Fruit fly (Drosophila melanogaster) whole organism, embryonic: ENCODE measurements around the gene CG15439.
A peak's percentile ranks its signal among the peaks of the same experiment; 100 is the strongest.

ENCODE experiments used
- ATbp ChIP-seq: fragments of 200-800 bp; sonication (Bioruptor generic); optimal IDR thresholded peaks from 2 replicates; lab custom pipeline; 2017; ENCODE audit warnings: missing biosample characterization, mild to moderate bottlenecking, missing genetic modification characterization, missing genetic modification reagents
- Ada2b ChIP-seq: fragments of 200-800 bp; sonication (Bioruptor generic); IDR thresholded peaks from 2 replicates; pipeline ENCODE4 v1.3.6; 2022; ENCODE audit warnings: missing biosample characterization, missing genetic modification characterization
- Atf6 ChIP-seq: fragments of 200-800 bp; sonication (Bioruptor generic); IDR thresholded peaks from 2 replicates; pipeline ENCODE4 v1.3.6; 2022; ENCODE audit warnings: missing biosample characterization, missing genetic modification characterization
- B-H2 ChIP-seq: fragments of 200-800 bp; sonication (Bioruptor generic); optimal IDR thresholded peaks from 2 replicates; lab custom pipeline; 2018; ENCODE audit warnings: missing biosample characterization, mild to moderate bottlenecking, missing genetic modification characterization
- CG10267 ChIP-seq: fragments of 200-800 bp; sonication (Bioruptor generic); optimal IDR thresholded peaks from 2 replicates; lab custom pipeline; 2018; ENCODE audit warnings: missing biosample characterization, mild to moderate bottlenecking, missing genetic modification characterization, moderate library complexity
- CG10321 ChIP-seq: fragments of 200-800 bp; sonication (Bioruptor generic); IDR thresholded peaks from 2 replicates; pipeline ENCODE4 v1.3.6; 2022; ENCODE audit warnings: missing biosample characterization, missing genetic modification characterization
- CG10565 ChIP-seq: fragments of 200-800 bp; sonication (Bioruptor generic); optimal IDR thresholded peaks from 3 replicates; lab custom pipeline; 2016; ENCODE audit warnings: missing biosample characterization, mild to moderate bottlenecking, missing genetic modification characterization
- CG10959 ChIP-seq: fragments of 200-800 bp; sonication (Bioruptor generic); IDR thresholded peaks from 2 replicates; pipeline ENCODE4 v1.3.6; 2022; ENCODE audit warnings: missing biosample characterization, missing genetic modification characterization
- CG12299 ChIP-seq: fragments of 200-800 bp; sonication (Bioruptor generic); optimal IDR thresholded peaks from 2 replicates; lab custom pipeline; 2018; ENCODE audit warnings: missing biosample characterization, mild to moderate bottlenecking, missing genetic modification characterization
- CG12659 ChIP-seq: fragments of 200-800 bp; sonication (Bioruptor generic); optimal IDR thresholded peaks from 3 replicates; lab custom pipeline; 2017; ENCODE audit warnings: mild to moderate bottlenecking, missing biosample characterization, missing genetic modification reagents, missing genetic modification characterization
- CG18476 ChIP-seq: fragments of 200-800 bp; sonication (Bioruptor generic); optimal IDR thresholded peaks from 2 replicates; lab custom pipeline; 2016; ENCODE audit warnings: missing biosample characterization, mild to moderate bottlenecking, missing genetic modification characterization
- CG18599 ChIP-seq: fragments of 200-800 bp; sonication (Bioruptor generic); optimal IDR thresholded peaks from 3 replicates; lab custom pipeline; 2017; ENCODE audit warnings: missing biosample characterization, missing genetic modification characterization, mild to moderate bottlenecking, moderate library complexity, missing genetic modification reagents
- CG18619 ChIP-seq: fragments of 200-800 bp; sonication (Bioruptor generic); optimal IDR thresholded peaks from 3 replicates; lab custom pipeline; 2017; ENCODE audit warnings: missing biosample characterization, mild to moderate bottlenecking, missing genetic modification characterization
- CG2116 ChIP-seq: fragments of 200-800 bp; sonication (Bioruptor generic); optimal IDR thresholded peaks from 3 replicates; lab custom pipeline; 2018; ENCODE audit warnings: missing biosample characterization, mild to moderate bottlenecking, missing genetic modification characterization
- CG32532 ChIP-seq: fragments of 200-800 bp; sonication (Bioruptor generic); IDR thresholded peaks from 2 replicates; pipeline ENCODE4 v1.3.6; 2022; ENCODE audit warnings: missing biosample characterization, missing genetic modification characterization
- CG32767 ChIP-seq: fragments of 200-800 bp; sonication (Bioruptor generic); IDR thresholded peaks from 2 replicates; pipeline ENCODE4 v1.3.6; 2022; ENCODE audit warnings: missing biosample characterization, missing genetic modification characterization
- CG32772 ChIP-seq: fragments of 200-800 bp; sonication (Bioruptor generic); IDR thresholded peaks from 2 replicates; pipeline ENCODE4 v1.3.6; 2022; ENCODE audit warnings: missing biosample characterization, missing genetic modification characterization
- CG7271 ChIP-seq: fragments of 200-800 bp; sonication (Bioruptor generic); optimal IDR thresholded peaks from 2 replicates; lab custom pipeline; 2018; ENCODE audit warnings: missing biosample characterization, mild to moderate bottlenecking, missing genetic modification characterization, moderate library complexity
- CG8281 ChIP-seq: fragments of 200-800 bp; sonication (Bioruptor generic); optimal IDR thresholded peaks from 2 replicates; lab custom pipeline; 2018; ENCODE audit warnings: missing biosample characterization, mild to moderate bottlenecking, missing genetic modification characterization, moderate library complexity
- CG9215 ChIP-seq: fragments of 200-800 bp; sonication (Bioruptor generic); IDR thresholded peaks from 2 replicates; pipeline ENCODE4 v1.3.6; 2022; ENCODE audit warnings: missing biosample characterization, missing genetic modification characterization
- CG9727 ChIP-seq: fragments of 200-800 bp; sonication (Bioruptor generic); optimal IDR thresholded peaks from 3 replicates; lab custom pipeline; 2017; ENCODE audit warnings: missing biosample characterization, mild to moderate bottlenecking, missing genetic modification characterization
- D19B ChIP-seq: fragments of 200-800 bp; sonication (Bioruptor generic); optimal IDR thresholded peaks from 2 replicates; lab custom pipeline; 2017; ENCODE audit warnings: missing biosample characterization, mild to moderate bottlenecking, missing genetic modification characterization
- Eip74EF ChIP-seq, 2 experiments: fragments of 200-800 bp in 1 of 2; fragments of >200 bp in 1 of 2; sonication (Bioruptor generic) in 1 of 2; optimal IDR thresholded peaks; 2 replicates each; lab custom pipeline; 2017 to 2019; ENCODE audit warnings: missing biosample characterization in 2 of 2, missing genetic modification characterization in 2 of 2, mild to moderate bottlenecking in 1 of 2, moderate library complexity in 1 of 2
- Ets65A ChIP-seq: fragments of 200-800 bp; sonication (Bioruptor generic); peaks from one replicate; lab custom pipeline; 2016; ENCODE audit warnings: missing biosample characterization, missing genetic modification characterization
- Fer1 ChIP-seq: fragments of 200-800 bp; sonication (Bioruptor generic); optimal IDR thresholded peaks from 2 replicates; lab custom pipeline; 2017; ENCODE audit warnings: missing biosample characterization, mild to moderate bottlenecking, missing genetic modification characterization
- Hey ChIP-seq: fragments of 200-800 bp; sonication (Bioruptor generic); optimal IDR thresholded peaks from 3 replicates; lab custom pipeline; 2018; ENCODE audit warnings: missing biosample characterization, mild to moderate bottlenecking, missing genetic modification characterization
- Hmr ChIP-seq: fragments of 200-800 bp; sonication (Bioruptor generic); optimal IDR thresholded peaks from 3 replicates; lab custom pipeline; 2017; ENCODE audit warnings: mild to moderate bottlenecking, missing biosample characterization, missing genetic modification reagents, missing genetic modification characterization
- Lpt ChIP-seq: fragments of >200 bp; optimal IDR thresholded peaks from 2 replicates; lab custom pipeline; 2018; ENCODE audit warnings: missing biosample characterization, missing genetic modification characterization
- Mes4 ChIP-seq: fragments of 200-800 bp; sonication (Bioruptor generic); optimal IDR thresholded peaks from 2 replicates; lab custom pipeline; 2016; ENCODE audit warnings: missing biosample characterization, missing genetic modification characterization
- PHDP ChIP-seq: fragments of 200-800 bp; sonication (Bioruptor generic); optimal IDR thresholded peaks from 3 replicates; lab custom pipeline; 2018; ENCODE audit warnings: missing biosample characterization, mild to moderate bottlenecking, missing genetic modification characterization, moderate library complexity
- Ptx1 ChIP-seq: fragments of 200-800 bp; sonication (Bioruptor generic); IDR thresholded peaks from 2 replicates; pipeline ENCODE4 v1.3.6; 2022; ENCODE audit warnings: missing biosample characterization, missing genetic modification characterization
- Sry-δ ChIP-seq: fragments of 200-800 bp; sonication (Bioruptor generic); optimal IDR thresholded peaks from 2 replicates; lab custom pipeline; 2016; ENCODE audit warnings: missing biosample characterization, missing genetic modification characterization
- dimm ChIP-seq: fragments of 200-800 bp; sonication (Bioruptor generic); IDR thresholded peaks from 2 replicates; pipeline ENCODE4 v1.3.6; 2022; ENCODE audit warnings: missing biosample characterization, missing genetic modification characterization
- eyg ChIP-seq: fragments of 200-800 bp; sonication (Bioruptor generic); optimal IDR thresholded peaks from 3 replicates; lab custom pipeline; 2016; ENCODE audit warnings: missing biosample characterization, missing genetic modification characterization
- gem ChIP-seq: fragments of 200-800 bp; sonication (Bioruptor generic); optimal IDR thresholded peaks from 2 replicates; lab custom pipeline; 2019; ENCODE audit warnings: missing biosample characterization, mild to moderate bottlenecking, missing genetic modification characterization, moderate library complexity
- grn ChIP-seq: fragments of 200-800 bp; sonication (Bioruptor generic); optimal IDR thresholded peaks from 3 replicates; lab custom pipeline; 2017; ENCODE audit warnings: missing biosample characterization, missing genetic modification characterization
- hbn ChIP-seq: fragments of 200-800 bp; sonication (Bioruptor generic); IDR thresholded peaks from 2 replicates; pipeline ENCODE4 v1.3.6; 2022; ENCODE audit warnings: missing biosample characterization, missing genetic modification characterization; ENCODE audit not compliant: partially characterized antibody
- hkb ChIP-seq, 2 experiments: fragments of 200-800 bp in 1 of 2; fragments of >200 bp in 1 of 2; sonication (Bioruptor generic) in 1 of 2; IDR thresholded peaks in 1 of 2; optimal IDR thresholded peaks in 1 of 2; 2 replicates each; pipeline versions ENCODE4 v1.3.6 to Lab custom; 2017 to 2022; ENCODE audit warnings: missing biosample characterization in 1 of 2, missing genetic modification characterization in 1 of 2
- inv ChIP-seq: fragments of 200-800 bp; sonication (Bioruptor generic); IDR thresholded peaks from 2 replicates; pipeline ENCODE4 v1.3.6; 2022; ENCODE audit warnings: missing biosample characterization, missing genetic modification characterization; ENCODE audit not compliant: partially characterized antibody
- kni ChIP-seq: fragments of 200-800 bp; sonication (Bioruptor generic); optimal IDR thresholded peaks from 3 replicates; lab custom pipeline; 2017; ENCODE audit warnings: mild to moderate bottlenecking, missing biosample characterization, missing genetic modification reagents, missing genetic modification characterization
- lab ChIP-seq: fragments of 200-800 bp; sonication (Bioruptor generic); optimal IDR thresholded peaks from 3 replicates; lab custom pipeline; 2017; ENCODE audit warnings: missing biosample characterization, missing genetic modification characterization, mild to moderate bottlenecking, moderate library complexity, missing genetic modification reagents
- lilli ChIP-seq: fragments of 200-800 bp; sonication (Bioruptor generic); optimal IDR thresholded peaks from 3 replicates; lab custom pipeline; 2016; ENCODE audit warnings: missing biosample characterization, missing genetic modification characterization
- p53 ChIP-seq: fragments of 200-800 bp; sonication (Bioruptor generic); optimal IDR thresholded peaks from 2 replicates; lab custom pipeline; 2016; ENCODE audit warnings: missing biosample characterization, missing genetic modification characterization
- pnt ChIP-seq: fragments of 200-800 bp; sonication (Bioruptor generic); optimal IDR thresholded peaks from 3 replicates; lab custom pipeline; 2016; ENCODE audit warnings: missing biosample characterization, missing genetic modification characterization
- prd ChIP-seq, 3 experiments: fragments of >200 bp in 2 of 3; fragments of 200-800 bp in 1 of 3; sonication (Bioruptor generic) in 1 of 3; optimal IDR thresholded peaks in 2 of 3; IDR thresholded peaks in 1 of 3; 2 replicates in 2 of 3; 3 replicates in 1 of 3; pipeline versions ENCODE4 v1.3.6 to Lab custom; 2017 to 2022; ENCODE audit warnings: missing biosample characterization in 1 of 3, missing genetic modification characterization in 1 of 3
- psq ChIP-seq: fragments of 200-800 bp; sonication (Bioruptor generic); optimal IDR thresholded peaks from 2 replicates; lab custom pipeline; 2017; ENCODE audit warnings: missing biosample characterization, missing genetic modification characterization
- row ChIP-seq: fragments of 200-800 bp; sonication (Bioruptor generic); IDR thresholded peaks from 3 replicates; pipeline ENCODE4 v1.3.6; 2022; ENCODE audit warnings: missing biosample characterization, missing genetic modification characterization
- slp2 ChIP-seq: fragments of 200-800 bp; sonication (Bioruptor generic); optimal IDR thresholded peaks from 2 replicates; lab custom pipeline; 2016; ENCODE audit warnings: missing biosample characterization, missing genetic modification characterization
- tgo ChIP-seq: fragments of 200-800 bp; sonication (Bioruptor generic); IDR thresholded peaks from 3 replicates; pipeline ENCODE4 v1.3.6; 2022; ENCODE audit warnings: missing biosample characterization, missing genetic modification characterization
- unpg ChIP-seq: fragments of 200-800 bp; sonication (Bioruptor generic); optimal IDR thresholded peaks from 3 replicates; lab custom pipeline; 2018; ENCODE audit warnings: missing biosample characterization, mild to moderate bottlenecking, missing genetic modification characterization, moderate library complexity

Gene CG15439

DNA sequence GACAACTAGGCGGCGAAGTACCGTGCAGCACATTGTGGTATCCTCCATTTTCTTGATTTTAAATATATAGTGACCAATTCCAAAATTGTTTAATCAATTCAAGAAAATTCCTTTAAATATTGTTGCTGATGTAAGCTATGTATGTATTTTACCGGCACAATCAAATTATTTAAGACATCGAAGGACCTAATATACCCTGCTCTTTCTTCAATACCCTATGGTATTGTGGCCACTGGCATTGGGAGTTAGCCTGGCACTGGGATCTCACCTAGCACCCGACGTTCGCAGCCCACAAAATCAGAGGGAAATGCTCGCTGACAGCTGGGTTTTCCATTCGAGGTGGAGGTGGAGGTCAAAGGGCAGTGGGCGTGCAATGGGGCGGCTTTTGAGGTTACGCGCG is 30.7 kb downstream of the CG15439 start (continued):
- TF ChIP-seq row (GFP tag; lab: Robert Waterston, UW): peak; percentile 50; the same call in 2 of the 3 replicates
- TF ChIP-seq lilli (GFP tag; lab: Kevin White, UChicago): peak; percentile 5
- TF ChIP-seq CG8281: no peak
- TF ChIP-seq hkb (optimal IDR thresholded peaks at IDR 0.05; lab: Kevin White, UChicago): no peak
- no peak for TF ChIP-seq hkb (GFP tag; IDR thresholded peaks at IDR 0.05; lab: Robert Waterston, UW)
- TF ChIP-seq slp2 (GFP tag; lab: Kevin White, UChicago): no peak
- no peak for TF ChIP-seq CG18619 (GFP tag; lab: Kevin White, UChicago)
- no peak for TF ChIP-seq ATbp (GFP tag; lab: Kevin White, UChicago)
- no peak for TF ChIP-seq Mes4 (GFP tag; lab: Kevin White, UChicago)
- no peak for TF ChIP-seq CG18476 (GFP tag; lab: Kevin White, UChicago)
- no peak for TF ChIP-seq p53 (GFP tag; lab: Kevin White, UChicago)
- no peak for TF ChIP-seq Sry-δ (GFP tag; lab: Kevin White, UChicago)
- TF ChIP-seq CG2116: no peak
- TF ChIP-seq inv (GFP tag; lab: Robert Waterston, UW): no peak
- TF ChIP-seq hbn (GFP tag; lab: Robert Waterston, UW): no peak
- TF ChIP-seq unpg (GFP tag; lab: Kevin White, UChicago): no peak
- no peak for TF ChIP-seq CG12659 (GFP tag; lab: Kevin White, UChicago)
- TF ChIP-seq CG18599 (GFP tag; lab: Kevin White, UChicago): peak; percentile 49
- TF ChIP-seq eyg (GFP tag; lab: Kevin White, UChicago): no peak
- TF ChIP-seq dimm: peak; percentile 23; the same call in 1 of the 2 replicates
- TF ChIP-seq Hey (tag; lab: Kevin White, UChicago): no peak
- TF ChIP-seq Ptx1: peak; percentile 33; the same call in 1 of the 2 replicates
- TF ChIP-seq PHDP (tag; lab: Kevin White, UChicago): no peak
- TF ChIP-seq D19B (GFP tag; lab: Kevin White, UChicago): peak; percentile 66
- TF ChIP-seq lab (GFP tag; lab: Kevin White, UChicago): peak; percentile 41
- no peak for TF ChIP-seq grn (GFP tag; lab: Kevin White, UChicago)
- TF ChIP-seq tgo (GFP tag; lab: Robert Waterston, UW): no peak
- TF ChIP-seq Ada2b: peak; percentile 19; the same call in 1 of the 2 replicates
- no peak for TF ChIP-seq prd (optimal IDR thresholded peaks at IDR 0.05; lab: Kevin White, UChicago)
- peak; percentile 28; the same call in 1 of the 3 replicates for TF ChIP-seq prd (GFP tag; IDR thresholded peaks at IDR 0.05; lab: Robert Waterston, UW)
- no peak for TF ChIP-seq CG9215 (GFP tag; lab: Robert Waterston, UW)
- TF ChIP-seq CG32532: peak; percentile 18; the same call in 1 of the 2 replicates
- TF ChIP-seq Fer1 (GFP tag; lab: Kevin White, UChicago): no peak
- no peak for TF ChIP-seq CG10267 (tag; lab: Kevin White, UChicago)
- TF ChIP-seq gem (tag; lab: Kevin White, UChicago): peak; percentile 10
- TF ChIP-seq kni (GFP tag; lab: Kevin White, UChicago): no peak
- TF ChIP-seq CG7271 (tag; lab: Kevin White, UChicago): no peak
- no peak for TF ChIP-seq Atf6 (GFP tag; lab: Robert Waterston, UW)
- TF ChIP-seq CG32772 (GFP tag; lab: Robert Waterston, UW): no peak
- no peak for TF ChIP-seq B-H2
- no peak for TF ChIP-seq psq (GFP tag; lab: Kevin White, UChicago)
- TF ChIP-seq pnt (GFP tag; lab: Kevin White, UChicago): no peak
- no peak for TF ChIP-seq CG10565 (GFP tag; lab: Kevin White, UChicago)
- TF ChIP-seq CG10959 (GFP tag; lab: Robert Waterston, UW): no peak
- TF ChIP-seq CG12299 (tag; lab: Kevin White, UChicago): no peak
- no peak for TF ChIP-seq Lpt
- TF ChIP-seq CG10321 (GFP tag; lab: Robert Waterston, UW): no peak
- TF ChIP-seq CG9727 (GFP tag; lab: Kevin White, UChicago): no peak
- no peak for TF ChIP-seq CG32767 (GFP tag; lab: Robert Waterston, UW)
- TF ChIP-seq Eip74EF (GFP tag; optimal IDR thresholded peaks at IDR 0.05; lab: Kevin White, UChicago): no peak
- peak; percentile 63 for TF ChIP-seq Ets65A (GFP tag; lab: Kevin White, UChicago)
- TF ChIP-seq Hmr (GFP tag; lab: Kevin White, UChicago): peak; percentile 31
